Worm (Caenorhabditis elegans): ENCODE results near the gene F42H10.6.

- TF ChIP-seq spr-3 (GFP tag; optimal IDR thresholded peaks at IDR 0.05) (no peak), snpc-4 (tag; optimal IDR thresholded peaks at IDR 0.05) (no peak), hmg-1.1 (GFP tag; IDR thresholded peaks at IDR 0.05) (no peak)
Observed at ce11 chrIII:8491945-8492344, 11.7 kb upstream of the F42H10.6 start.
